Worm (Caenorhabditis elegans) whole organism, mixed stage, embryonic: ENCODE results near the gene nstp-2.

Source experiments
- ces-1 ChIP-seq: fragments of 150-350 bp; optimal IDR thresholded peaks from 2 replicates; lab custom pipeline; 2014; ENCODE audit warnings: missing biosample characterization, missing genetic modification reagents, missing genetic modification characterization
- hlh-1 ChIP-seq: fragments of 150-350 bp; optimal IDR thresholded peaks from 2 replicates; lab custom pipeline; 2014; ENCODE audit warnings: missing biosample characterization, missing genetic modification reagents, missing genetic modification characterization
- mep-1 ChIP-seq: fragments of 150-350 bp; optimal IDR thresholded peaks from 2 replicates; lab custom pipeline; 2017; ENCODE audit warnings: missing biosample characterization, missing genetic modification reagents, missing genetic modification characterization, inconsistent platforms
- nhr-12 ChIP-seq: fragments of 150-350 bp; optimal IDR thresholded peaks from 2 replicates; lab custom pipeline; 2014; ENCODE audit warnings: missing biosample characterization, missing genetic modification characterization
- nhr-237 ChIP-seq: fragments of 150-350 bp; optimal IDR thresholded peaks from 2 replicates; lab custom pipeline; 2014; ENCODE audit warnings: missing biosample characterization, missing genetic modification characterization
- nhr-28 ChIP-seq: fragments of 150-350 bp; optimal IDR thresholded peaks from 2 replicates; lab custom pipeline; 2014; ENCODE audit warnings: missing biosample characterization, missing genetic modification characterization
- nhr-76 ChIP-seq: sonication (generic microtip); optimal IDR thresholded peaks from 2 replicates; lab custom pipeline; 2017; ENCODE audit warnings: missing biosample characterization, missing genetic modification characterization
- snpc-4 ChIP-seq: fragments of 150-350 bp; optimal IDR thresholded peaks from 2 replicates; lab custom pipeline; 2014; ENCODE audit warnings: missing biosample characterization, missing genetic modification characterization
- tbx-8 ChIP-seq: fragments of 200-800 bp; sonication (Bioruptor generic); optimal IDR thresholded peaks from 2 replicates; lab custom pipeline; 2018; ENCODE audit warnings: mild to moderate bottlenecking, missing genetic modification characterization, moderate library complexity, missing compliant biosample characterization
- unc-120 ChIP-seq: sonication (generic microtip); optimal IDR thresholded peaks from 2 replicates; lab custom pipeline; 2017; ENCODE audit warnings: missing genetic modification characterization, missing compliant biosample characterization; ENCODE audit not compliant: poor library complexity, severe bottlenecking
- unc-62 ChIP-seq: fragments of 150-350 bp; optimal IDR thresholded peaks from 2 replicates; lab custom pipeline; 2014; ENCODE audit warnings: missing biosample characterization, missing genetic modification reagents, missing genetic modification characterization
- zip-8 ChIP-seq: fragments of 150-350 bp; optimal IDR thresholded peaks from 2 replicates; lab custom pipeline; 2014; ENCODE audit warnings: missing biosample characterization, missing genetic modification characterization
- ztf-11 ChIP-seq: fragments of 150-350 bp; optimal IDR thresholded peaks from 2 replicates; lab custom pipeline; 2014; ENCODE audit warnings: missing biosample characterization, missing genetic modification characterization

- TF ChIP-seq zip-8 (tag; lab: Kevin White, UChicago): no peak
- TF ChIP-seq mep-1 (tag; lab: Kevin White, UChicago): no peak
- TF ChIP-seq nhr-28 (tag; lab: Kevin White, UChicago): no peak
- TF ChIP-seq nhr-12 (tag; lab: Kevin White, UChicago): no peak
- TF ChIP-seq ces-1 (GFP tag; lab: Kevin White, UChicago): no peak
- TF ChIP-seq snpc-4: no peak
- TF ChIP-seq nhr-76 (tag; lab: Kevin White, UChicago): no peak
- no peak for TF ChIP-seq nhr-237
- TF ChIP-seq hlh-1 (tag; lab: Kevin White, UChicago): peak; percentile 52
- TF ChIP-seq unc-62 (GFP tag; lab: Kevin White, UChicago): no peak
- TF ChIP-seq tbx-8 (GFP tag; lab: Kevin White, UChicago): no peak
- no peak for TF ChIP-seq unc-120 (tag; lab: Kevin White, UChicago)
- no peak for TF ChIP-seq ztf-11 (tag; lab: Kevin White, UChicago)
Observed at ce11 chrIV:6601213-6601724, 4.7 kb downstream of the nstp-2 start, which contains the start of gene sup-36.
